Worm (Caenorhabditis elegans) whole organism, mixed stage, embryonic: Measurements from ENCODE around the gene xrn-2.

Experiments
- M03D4.4 ChIP-seq: sonication (generic microtip); optimal IDR thresholded peaks from 2 replicates; lab custom pipeline; 2017; ENCODE audit warnings: mild to moderate bottlenecking, missing genetic modification characterization, missing compliant biosample characterization
- bed-3 ChIP-seq: fragments of 200-800 bp; sonication (Bioruptor generic); optimal IDR thresholded peaks from 3 replicates; lab custom pipeline; 2018; ENCODE audit warnings: mild to moderate bottlenecking, missing genetic modification characterization, moderate library complexity, missing compliant biosample characterization
- blmp-1 ChIP-seq: fragments of 150-350 bp; optimal IDR thresholded peaks from 2 replicates; lab custom pipeline; 2014; ENCODE audit warnings: missing biosample characterization, missing genetic modification characterization
- ceh-39 ChIP-seq: fragments of 150-350 bp; optimal IDR thresholded peaks from 2 replicates; lab custom pipeline; 2014; ENCODE audit warnings: missing biosample characterization, missing genetic modification characterization
- ceh-43 ChIP-seq: fragments of 200-800 bp; sonication (Bioruptor generic); optimal IDR thresholded peaks from 2 replicates; lab custom pipeline; 2018; ENCODE audit warnings: mild to moderate bottlenecking, missing genetic modification characterization, moderate library complexity, missing compliant biosample characterization
- ceh-83 ChIP-seq: fragments of 200-800 bp; sonication (Bioruptor generic); optimal IDR thresholded peaks from 2 replicates; lab custom pipeline; 2018; ENCODE audit warnings: mild to moderate bottlenecking, missing genetic modification characterization, missing compliant biosample characterization
- ces-1 ChIP-seq: fragments of 150-350 bp; optimal IDR thresholded peaks from 2 replicates; lab custom pipeline; 2014; ENCODE audit warnings: missing biosample characterization, missing genetic modification reagents, missing genetic modification characterization
- cnd-1 ChIP-seq: fragments of 200-800 bp; sonication (Bioruptor generic); optimal IDR thresholded peaks from 2 replicates; lab custom pipeline; 2018; ENCODE audit warnings: mild to moderate bottlenecking, missing genetic modification characterization, missing compliant biosample characterization
- drap-1 ChIP-seq: fragments of 200-800 bp; sonication (Bioruptor generic); optimal IDR thresholded peaks from 3 replicates; lab custom pipeline; 2018; ENCODE audit warnings: mild to moderate bottlenecking, missing genetic modification characterization, missing compliant biosample characterization
- elt-1 ChIP-seq: sonication (generic microtip); optimal IDR thresholded peaks from 2 replicates; lab custom pipeline; 2017; ENCODE audit warnings: missing genetic modification characterization, mild to moderate bottlenecking, missing compliant biosample characterization, antibody characterized with exemption, moderate library complexity, borderline replicate concordance; ENCODE audit not compliant: insufficient read depth
- elt-3 ChIP-seq: fragments of 150-350 bp; optimal IDR thresholded peaks from 2 replicates; lab custom pipeline; 2014; ENCODE audit warnings: missing biosample characterization, missing genetic modification characterization
- flh-1 ChIP-seq: fragments of 200-800 bp; sonication (Bioruptor generic); optimal IDR thresholded peaks from 2 replicates; lab custom pipeline; 2018; ENCODE audit warnings: mild to moderate bottlenecking, missing genetic modification characterization, moderate library complexity, missing compliant biosample characterization
- ham-2 ChIP-seq: fragments of 200-800 bp; sonication (Bioruptor generic); optimal IDR thresholded peaks from 2 replicates; lab custom pipeline; 2018; ENCODE audit warnings: mild to moderate bottlenecking, missing genetic modification characterization, missing compliant biosample characterization
- hlh-1 ChIP-seq: fragments of 150-350 bp; optimal IDR thresholded peaks from 2 replicates; lab custom pipeline; 2014; ENCODE audit warnings: missing biosample characterization, missing genetic modification reagents, missing genetic modification characterization
- lin-13 ChIP-seq: fragments of 150-350 bp; optimal IDR thresholded peaks from 2 replicates; lab custom pipeline; 2014; ENCODE audit warnings: missing biosample characterization, missing genetic modification characterization
- lin-32 ChIP-seq: fragments of 200-800 bp; sonication (Bioruptor generic); optimal IDR thresholded peaks from 2 replicates; lab custom pipeline; 2018; ENCODE audit warnings: mild to moderate bottlenecking, missing genetic modification characterization, missing compliant biosample characterization
- lsy-2 ChIP-seq: fragments of 150-350 bp; optimal IDR thresholded peaks from 2 replicates; lab custom pipeline; 2014; ENCODE audit warnings: missing biosample characterization, missing genetic modification characterization
- mab-5 ChIP-seq: fragments of 150-350 bp; optimal IDR thresholded peaks from 2 replicates; lab custom pipeline; 2014; ENCODE audit warnings: missing biosample characterization, missing genetic modification characterization
- mep-1 ChIP-seq: fragments of 150-350 bp; optimal IDR thresholded peaks from 2 replicates; lab custom pipeline; 2017; ENCODE audit warnings: missing biosample characterization, missing genetic modification reagents, missing genetic modification characterization, inconsistent platforms
- mls-2 ChIP-seq: sonication (generic microtip); optimal IDR thresholded peaks from 2 replicates; lab custom pipeline; 2016; ENCODE audit warnings: mild to moderate bottlenecking, missing genetic modification characterization, moderate library complexity, missing compliant biosample characterization
- nhr-12 ChIP-seq: fragments of 150-350 bp; optimal IDR thresholded peaks from 2 replicates; lab custom pipeline; 2014; ENCODE audit warnings: missing biosample characterization, missing genetic modification characterization
- nhr-2 ChIP-seq: fragments of 150-350 bp; optimal IDR thresholded peaks from 2 replicates; lab custom pipeline; 2014; ENCODE audit warnings: missing biosample characterization, missing genetic modification characterization
- nhr-237 ChIP-seq: fragments of 150-350 bp; optimal IDR thresholded peaks from 2 replicates; lab custom pipeline; 2014; ENCODE audit warnings: missing biosample characterization, missing genetic modification characterization
- nhr-28 ChIP-seq: fragments of 150-350 bp; optimal IDR thresholded peaks from 2 replicates; lab custom pipeline; 2014; ENCODE audit warnings: missing biosample characterization, missing genetic modification characterization
- nhr-76 ChIP-seq: sonication (generic microtip); optimal IDR thresholded peaks from 2 replicates; lab custom pipeline; 2017; ENCODE audit warnings: missing biosample characterization, missing genetic modification characterization
- pha-4 ChIP-seq: fragments of 150-350 bp; optimal IDR thresholded peaks from 2 replicates; lab custom pipeline; 2018; ENCODE audit warnings: missing biosample characterization, missing genetic modification reagents, missing genetic modification characterization
- sem-2 ChIP-seq: fragments of 200-800 bp; sonication (Bioruptor generic); optimal IDR thresholded peaks from 2 replicates; lab custom pipeline; 2018; ENCODE audit warnings: mild to moderate bottlenecking, missing genetic modification characterization, missing compliant biosample characterization
- snpc-4 ChIP-seq: fragments of 150-350 bp; optimal IDR thresholded peaks from 2 replicates; lab custom pipeline; 2014; ENCODE audit warnings: missing biosample characterization, missing genetic modification characterization
- sptf-1 ChIP-seq: sonication (generic microtip); optimal IDR thresholded peaks from 2 replicates; lab custom pipeline; 2017; ENCODE audit warnings: mild to moderate bottlenecking, missing genetic modification characterization, moderate library complexity, missing compliant biosample characterization
- tbx-8 ChIP-seq: fragments of 200-800 bp; sonication (Bioruptor generic); optimal IDR thresholded peaks from 2 replicates; lab custom pipeline; 2018; ENCODE audit warnings: mild to moderate bottlenecking, missing genetic modification characterization, moderate library complexity, missing compliant biosample characterization
- unc-120 ChIP-seq: sonication (generic microtip); optimal IDR thresholded peaks from 2 replicates; lab custom pipeline; 2017; ENCODE audit warnings: missing genetic modification characterization, missing compliant biosample characterization; ENCODE audit not compliant: poor library complexity, severe bottlenecking
- unc-39 ChIP-seq: fragments of 150-350 bp; optimal IDR thresholded peaks from 2 replicates; lab custom pipeline; 2014; ENCODE audit warnings: missing biosample characterization, missing genetic modification characterization
- unc-62 ChIP-seq: fragments of 150-350 bp; optimal IDR thresholded peaks from 2 replicates; lab custom pipeline; 2014; ENCODE audit warnings: missing biosample characterization, missing genetic modification reagents, missing genetic modification characterization
- zip-8 ChIP-seq: fragments of 150-350 bp; optimal IDR thresholded peaks from 2 replicates; lab custom pipeline; 2014; ENCODE audit warnings: missing biosample characterization, missing genetic modification characterization
- ztf-11 ChIP-seq: fragments of 150-350 bp; optimal IDR thresholded peaks from 2 replicates; lab custom pipeline; 2014; ENCODE audit warnings: missing biosample characterization, missing genetic modification characterization

xrn-2 gene

DNA sequence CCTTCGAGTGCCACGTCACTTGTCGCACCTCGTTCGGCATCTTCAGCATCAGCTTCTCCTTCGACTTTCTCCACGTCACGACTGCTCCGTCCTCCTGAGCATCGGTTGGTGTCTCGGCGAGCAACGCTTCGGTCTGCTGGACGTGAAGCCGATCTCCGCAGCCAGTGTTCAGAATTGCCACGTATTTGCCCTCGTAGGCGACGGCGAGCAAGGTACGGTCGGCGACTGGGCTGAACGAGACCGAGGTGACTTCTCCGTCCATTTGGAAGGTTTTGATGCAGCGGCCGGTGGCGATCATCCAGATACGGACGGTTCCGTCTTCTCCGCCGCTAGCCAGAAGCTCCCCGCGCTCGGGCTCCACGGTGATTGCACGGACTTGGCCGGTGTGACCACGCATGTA, 3.3 kb upstream of the xrn-2 start:
- no peak for TF ChIP-seq nhr-2 (tag; lab: Kevin White, UChicago)
- no peak for TF ChIP-seq tbx-8
- no peak for TF ChIP-seq mls-2 (tag; lab: Kevin White, UChicago)
- TF ChIP-seq ces-1, result no peak
- TF ChIP-seq sem-2, result no peak
- TF ChIP-seq elt-1, result no peak
- no peak for TF ChIP-seq unc-120 (tag; lab: Kevin White, UChicago)

DNA sequence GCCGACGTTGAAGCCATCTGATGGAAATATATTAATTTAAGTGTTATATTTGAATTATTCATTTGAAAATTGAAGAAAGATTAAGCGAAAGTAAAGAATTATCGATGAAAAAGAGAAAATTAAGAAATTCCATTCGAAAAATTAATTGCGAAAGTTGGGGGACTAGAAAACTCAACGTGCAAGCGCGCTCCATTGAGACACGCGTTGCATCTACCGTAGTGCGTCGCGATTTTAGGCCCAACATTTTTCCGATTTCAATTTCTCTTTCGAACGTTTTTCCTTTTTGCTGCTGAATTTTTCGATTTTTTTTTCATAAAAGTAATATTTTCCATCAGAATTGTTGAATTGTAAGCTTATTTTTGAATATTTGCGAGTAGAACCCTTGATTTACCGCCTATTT, 1.2 kb upstream of the xrn-2 start, which contains the start of gene Y48B6A.1:
TSS of gene Y48B6A.1 (minus strand) at position 17 of the 400 bp plus-strand sequence.
- TF ChIP-seq unc-120 (tag; lab: Kevin White, UChicago), result peak; percentile 35
- TF ChIP-seq blmp-1 (tag; lab: Kevin White, UChicago), result peak; percentile 40
- TF ChIP-seq mab-5 (tag; lab: Kevin White, UChicago), result no peak
- no peak for TF ChIP-seq zip-8 (tag; lab: Kevin White, UChicago)
- peak; percentile 97 for TF ChIP-seq lsy-2 (tag; lab: Kevin White, UChicago)
- no peak for TF ChIP-seq snpc-4 (tag; lab: Kevin White, UChicago)
- no peak for TF ChIP-seq unc-39 (tag; lab: Kevin White, UChicago)
- peak; percentile 53 for TF ChIP-seq elt-1
- peak; percentile 84 for TF ChIP-seq ces-1
- no peak for TF ChIP-seq sem-2
- TF ChIP-seq ceh-43 (GFP tag; lab: Kevin White, UChicago), result peak; percentile 33
- peak; percentile 75 for TF ChIP-seq cnd-1 (tag; lab: Kevin White, UChicago)
- TF ChIP-seq tbx-8, result no peak
- peak; percentile 40 for TF ChIP-seq drap-1 (GFP tag; lab: Kevin White, UChicago)
- TF ChIP-seq mls-2 (tag; lab: Kevin White, UChicago), result peak; percentile 66
- TF ChIP-seq nhr-76, result no peak
- TF ChIP-seq lin-13 (tag; lab: Kevin White, UChicago), result peak; percentile 97
- TF ChIP-seq ham-2, result no peak
- TF ChIP-seq pha-4 (tag; lab: Kevin White, UChicago), result peak; percentile 95
- TF ChIP-seq elt-3 (tag; lab: Kevin White, UChicago), result no peak
- TF ChIP-seq nhr-12 (tag; lab: Kevin White, UChicago), result no peak
- TF ChIP-seq ceh-83 (GFP tag; lab: Kevin White, UChicago), result peak; percentile 82
- peak; percentile 25 for TF ChIP-seq nhr-2 (tag; lab: Kevin White, UChicago)
- TF ChIP-seq mep-1 (tag; lab: Kevin White, UChicago), result peak; percentile 97
- peak; percentile 33 for TF ChIP-seq unc-62
- peak; percentile 1 for TF ChIP-seq bed-3
- TF ChIP-seq nhr-28, result no peak
- TF ChIP-seq hlh-1, result peak; percentile 93
- TF ChIP-seq nhr-237, result peak; percentile 93
- TF ChIP-seq sptf-1 (tag; lab: Kevin White, UChicago), result peak; percentile 85
- TF ChIP-seq M03D4.4 (tag; lab: Kevin White, UChicago), result peak; percentile 37
- no peak for TF ChIP-seq ztf-11 (tag; lab: Kevin White, UChicago)
- TF ChIP-seq flh-1 (GFP tag; lab: Kevin White, UChicago), result no peak
- peak; percentile 37 for TF ChIP-seq lin-32 (GFP tag; lab: Kevin White, UChicago)
- peak; percentile 96 for TF ChIP-seq ceh-39 (tag; lab: Kevin White, UChicago)
- TF ChIP-seq, all 35 proteins: peak for 22

DNA sequence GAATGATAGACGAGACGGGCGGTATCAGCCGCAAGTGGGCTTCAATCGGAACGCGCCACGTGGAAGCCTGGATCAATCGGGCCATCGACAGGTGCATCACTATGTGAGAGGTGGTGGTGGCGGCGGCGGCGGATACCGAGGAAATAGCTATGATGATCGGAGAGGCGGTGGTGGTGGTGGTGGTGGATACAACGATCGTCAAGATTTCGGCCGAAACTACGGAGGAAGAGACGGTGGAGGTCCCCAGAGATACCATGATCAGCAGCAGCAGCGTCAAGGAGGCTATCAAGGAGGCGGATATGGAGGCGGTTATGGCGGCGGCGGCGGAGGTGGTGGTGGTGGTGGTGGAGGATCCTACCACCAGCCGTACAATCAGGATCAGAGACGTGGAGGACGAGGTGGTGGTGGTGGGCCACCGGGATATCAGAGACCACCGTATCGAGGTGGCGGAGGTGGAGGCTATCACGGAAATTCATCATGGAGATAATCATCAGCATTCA, 9.9 kb downstream of the xrn-2 start:
- TF ChIP-seq blmp-1 (tag; lab: Kevin White, UChicago), result no peak
- no peak for TF ChIP-seq mep-1 (tag; lab: Kevin White, UChicago)

DNA sequence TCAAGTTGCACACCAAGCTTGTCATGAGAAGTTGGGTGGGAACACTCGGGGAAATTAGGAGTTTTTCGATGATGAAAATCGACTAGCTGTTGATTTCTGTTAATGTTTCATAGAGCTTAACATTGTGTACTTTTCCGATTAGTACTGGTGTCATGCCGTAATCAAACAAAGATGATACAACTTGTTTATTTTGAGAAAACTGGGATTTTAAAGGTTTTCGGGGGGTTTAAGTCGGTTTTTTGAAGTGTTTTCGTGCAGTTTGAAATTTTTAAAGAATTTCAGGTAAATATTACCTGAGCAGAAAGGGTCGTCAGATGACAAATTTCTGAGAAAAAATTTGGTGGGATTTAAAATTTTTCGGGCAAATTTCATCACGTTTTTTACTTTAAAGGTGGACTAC, 16.0 kb downstream of the xrn-2 start, which contains the start of gene eat-2:
TSS of gene eat-2 (minus strand) at position 101 of the 400 bp plus-strand sequence.
- TF ChIP-seq nhr-76, result no peak
- no peak for TF ChIP-seq bed-3
- TF ChIP-seq sptf-1 (tag; lab: Kevin White, UChicago), result no peak
- no peak for TF ChIP-seq unc-120 (tag; lab: Kevin White, UChicago)
- TF ChIP-seq blmp-1 (tag; lab: Kevin White, UChicago), result no peak
- TF ChIP-seq mls-2 (tag; lab: Kevin White, UChicago), result no peak
- no peak for TF ChIP-seq drap-1 (GFP tag; lab: Kevin White, UChicago)
- TF ChIP-seq cnd-1 (tag; lab: Kevin White, UChicago), result no peak
- TF ChIP-seq elt-3 (tag; lab: Kevin White, UChicago), result no peak
- no peak for TF ChIP-seq ceh-39 (tag; lab: Kevin White, UChicago)
